Worm (Caenorhabditis elegans): ENCODE data around the gene mtre-1.
A peak's percentile ranks its signal among the peaks of the same experiment; 100 is the strongest.

The mtre-1 gene

DNA sequence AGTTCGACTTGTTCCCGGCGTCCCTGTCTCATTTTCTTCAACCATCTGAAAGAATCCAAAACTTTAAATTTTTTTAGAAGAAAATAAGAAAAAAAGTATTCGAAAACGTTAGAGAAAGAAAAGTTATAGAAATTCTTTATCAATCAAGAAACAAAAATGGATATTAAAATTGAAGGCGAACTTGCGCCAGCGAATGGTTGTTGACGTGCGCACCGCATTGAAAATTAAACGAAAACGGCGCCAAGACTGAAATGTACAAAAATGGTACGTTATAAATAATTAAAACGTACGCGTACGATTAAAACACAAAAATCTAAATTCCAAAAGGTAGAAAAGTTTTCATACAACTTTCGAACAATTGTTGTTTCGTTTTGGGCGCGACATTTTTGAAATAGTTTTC lies 36.4 kb upstream of the mtre-1 start, which contains the start of gene K02C4.3 (continued):
- TF ChIP-seq nhr-25 (tag; optimal IDR thresholded peaks at IDR 0.05; ENCODE audit: borderline replicate concordance, insufficient read depth): no peak

DNA sequence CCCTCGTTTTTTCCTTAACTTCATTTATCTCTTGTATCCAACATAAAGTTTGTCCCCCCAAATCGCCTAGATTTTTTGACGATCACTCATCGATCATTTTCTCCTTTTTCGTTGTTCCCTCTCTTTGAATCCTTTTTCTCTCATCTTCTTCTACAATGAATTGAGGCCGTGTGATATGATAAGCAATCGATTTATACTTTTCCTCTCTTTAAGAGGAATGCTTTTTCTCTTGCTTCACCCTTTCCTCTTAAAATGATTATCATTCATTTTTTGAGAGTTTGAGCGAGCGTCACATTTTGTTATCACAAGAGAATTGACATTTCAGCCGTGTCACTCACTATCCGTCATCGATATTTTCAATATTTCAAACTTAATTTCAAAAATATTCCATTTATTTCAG lies 27.7 kb upstream of the mtre-1 start, which contains the start of gene K02C4.5:
K02C4.5 (plus strand) TSS at position 395 of the 400 bp plus-strand sequence.
- TF ChIP-seq F49E8.2 (tag; optimal IDR thresholded peaks at IDR 0.05; ENCODE audit: borderline replicate concordance) (no peak), nhr-111 (GFP tag; optimal IDR thresholded peaks at IDR 0.05) (no peak), dve-1 (tag; optimal IDR thresholded peaks at IDR 0.05; ENCODE audit: insufficient read depth) (peak; percentile 60), zip-11 (GFP tag; IDR thresholded peaks at IDR 0.05) (no peak), rbr-2 (tag; optimal IDR thresholded peaks at IDR 0.05) (no peak), lin-15B (tag; optimal IDR thresholded peaks at IDR 0.05) (no peak), gei-8 (GFP tag; optimal IDR thresholded peaks at IDR 0.05) (no peak), ces-1 (GFP tag; optimal IDR thresholded peaks at IDR 0.05) (no peak), lim-7 (GFP tag; IDR thresholded peaks at IDR 0.05) (no peak), ztf-7 (tag; optimal IDR thresholded peaks at IDR 0.05) (peak; percentile 7), lin-1 (GFP tag; IDR thresholded peaks at IDR 0.05) (0 out of 2 replicates have a peak, but pooled peaks have one; percentile 34), mep-1 (tag; optimal IDR thresholded peaks at IDR 0.05) (peak; percentile 25), nhr-76 (tag; optimal IDR thresholded peaks at IDR 0.05) (no peak), ctbp-1 (GFP tag; IDR thresholded peaks at IDR 0.05) (no peak), snpc-1.2 (GFP tag; IDR thresholded peaks at IDR 0.05) (no peak), attf-4 (tag; optimal IDR thresholded peaks at IDR 0.05) (no peak), ceh-20 (GFP tag; IDR thresholded peaks at IDR 0.05) (no peak), Y48G9A.11 (GFP tag; IDR thresholded peaks at IDR 0.05) (no peak), fkh-10 (GFP tag; optimal IDR thresholded peaks at IDR 0.05) (no peak), aha-1 (tag) (peak; percentile 35), vab-7 (GFP tag; IDR thresholded peaks at IDR 0.05) (no peak), pqm-1 (tag; optimal IDR thresholded peaks at IDR 0.05) (peak; percentile 98), egl-27 (tag; optimal IDR thresholded peaks at IDR 0.05) (no peak), spr-1 (tag; optimal IDR thresholded peaks at IDR 0.05) (no peak), saeg-2 (GFP tag; IDR thresholded peaks at IDR 0.05) (no peak), Y5F2A.4 (GFP tag; optimal IDR thresholded peaks at IDR 0.05) (no peak), ama-1 (optimal IDR thresholded peaks at IDR 0.05) (no peak), F26F4.8 (GFP tag; conservative IDR thresholded peaks at IDR 0.05) (no peak), ZK546.5 (tag; optimal IDR thresholded peaks at IDR 0.05) (no peak), F37D6.2 (tag; optimal IDR thresholded peaks at IDR 0.05) (no peak), daf-16 (GFP tag; optimal IDR thresholded peaks at IDR 0.05) (no peak), daf-16 (tag; optimal IDR thresholded peaks at IDR 0.05) (peak; percentile 80), pha-4 (GFP tag; IDR thresholded peaks at IDR 0.05) (no peak), pha-4 (tag; optimal IDR thresholded peaks at IDR 0.05) (no peak), hlh-11 (tag; optimal IDR thresholded peaks at IDR 0.05) (peak; percentile 79), daf-12 (tag; optimal IDR thresholded peaks at IDR 0.05) (no peak), ztf-11 (tag; optimal IDR thresholded peaks at IDR 0.05) (no peak), php-3 (GFP tag; IDR thresholded peaks at IDR 0.05) (0 out of 2 replicates have a peak, but pooled peaks have one; percentile 49), ceh-82 (tag; optimal IDR thresholded peaks at IDR 0.05) (no peak), hlh-30 (tag; optimal IDR thresholded peaks at IDR 0.05; ENCODE audit: insufficient read depth) (peak; percentile 61), lsy-2 (tag; optimal IDR thresholded peaks at IDR 0.05) (peak in 1 of 2 experiments; percentile 26), tra-1 (GFP tag; IDR thresholded peaks at IDR 0.05) (peak; percentile 70), mxl-3 (GFP tag; optimal IDR thresholded peaks at IDR 0.05) (no peak), nhr-6 (tag; optimal IDR thresholded peaks at IDR 0.05) (peak; percentile 61), mdt-29 (GFP tag; IDR thresholded peaks at IDR 0.05) (no peak), sdz-12 (GFP tag; optimal IDR thresholded peaks at IDR 0.05) (no peak), daf-8 (GFP tag; IDR thresholded peaks at IDR 0.05) (no peak), mxl-2 (GFP tag; conservative IDR thresholded peaks at IDR 0.05) (no peak), nhr-42 (GFP tag; IDR thresholded peaks at IDR 0.05) (no peak), Y75B8A.6 (GFP tag; IDR thresholded peaks at IDR 0.05) (no peak)

Measured in whole organism, L4 larva.